Fruit fly (Drosophila melanogaster) whole organism, prepupa: Measurements from ENCODE around the gene NitFhit.

Experiments
- CG10631 ChIP-seq: fragments of 200-800 bp; sonication (Bioruptor generic); optimal IDR thresholded peaks from 2 replicates; lab custom pipeline; 2016; ENCODE audit warnings: missing biosample characterization, missing genetic modification characterization
- CG16779 ChIP-seq: fragments of 200-800 bp; sonication (Bioruptor generic); optimal IDR thresholded peaks from 3 replicates; lab custom pipeline; 2017; ENCODE audit warnings: missing biosample characterization, mild to moderate bottlenecking, missing genetic modification characterization
- CG34406 ChIP-seq: fragments of 200-800 bp; sonication (Bioruptor generic); optimal IDR thresholded peaks from 3 replicates; lab custom pipeline; 2016; ENCODE audit warnings: missing biosample characterization, missing genetic modification characterization
- lz ChIP-seq: fragments of 200-800 bp; sonication (Bioruptor generic); optimal IDR thresholded peaks from 3 replicates; lab custom pipeline; 2016; ENCODE audit warnings: missing biosample characterization, missing genetic modification characterization
- spab ChIP-seq: fragments of 200-800 bp; sonication (Bioruptor generic); optimal IDR thresholded peaks from 2 replicates; lab custom pipeline; 2017; ENCODE audit warnings: missing biosample characterization, mild to moderate bottlenecking, missing genetic modification characterization, missing genetic modification reagents

DNA sequence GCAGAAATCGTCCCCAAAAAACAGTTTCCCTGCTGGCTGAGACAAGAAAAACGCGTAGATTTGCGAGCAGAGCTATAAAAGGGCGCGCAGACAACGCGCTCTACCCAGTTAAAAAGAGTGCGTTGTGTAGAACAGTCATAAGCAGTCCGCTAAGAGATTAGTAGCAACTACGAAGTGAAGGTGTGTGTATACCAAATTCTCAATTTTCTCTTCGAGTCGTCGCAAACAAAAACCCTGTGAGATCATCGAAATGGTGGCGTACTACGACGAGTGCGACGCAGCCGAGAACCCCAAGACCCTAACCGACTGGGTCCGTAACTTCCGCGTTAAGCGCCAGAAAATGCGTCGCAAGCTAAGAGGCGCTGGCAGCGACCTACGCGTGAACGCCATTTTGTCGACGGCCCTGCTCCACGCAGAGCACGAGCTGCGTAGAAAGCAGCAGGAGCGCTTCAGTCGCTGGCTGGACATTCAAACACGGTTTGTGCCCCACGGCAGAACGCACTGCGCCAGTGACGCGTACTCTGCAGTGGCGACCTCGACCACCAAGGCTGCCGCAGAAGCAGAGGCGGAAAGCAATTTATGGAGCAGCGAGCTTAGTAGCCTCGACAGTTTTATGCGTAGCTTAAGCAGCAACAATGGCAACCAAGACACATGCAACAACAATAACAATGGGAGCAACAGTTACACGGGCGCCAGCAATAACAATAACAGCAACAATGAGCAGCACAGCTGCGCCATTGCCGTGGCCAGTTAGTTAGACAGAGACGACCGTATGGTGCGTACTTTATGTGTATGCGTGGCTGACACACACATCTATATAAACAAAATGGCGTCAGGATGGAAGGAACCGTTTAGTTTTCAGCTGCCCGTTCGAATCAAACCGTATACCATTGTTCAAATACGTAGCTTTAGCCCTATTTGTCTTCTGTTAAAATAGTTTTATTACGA, 20.7 kb downstream of the NitFhit start:
- TF ChIP-seq spab (GFP tag; lab: Kevin White, UChicago) (no peak), lz (GFP tag; lab: Kevin White, UChicago) (no peak), CG34406 (GFP tag; lab: Kevin White, UChicago) (no peak), CG10631 (GFP tag; lab: Kevin White, UChicago) (no peak), CG16779 (no peak)
